Fruit fly (Drosophila melanogaster): Measurements from ENCODE around the gene CHES-1-like.

Gene CHES-1-like

dm6 chrX:7708942-7709707, at the start of gene CHES-1-like:
Gene CHES-1-like, minus strand, starts transcription at chrX:7709385.
- TF ChIP-seq CG17806 (tag; optimal IDR thresholded peaks at IDR 0.05) (peak; percentile 76), CG8301 (tag; optimal IDR thresholded peaks at IDR 0.05) (peak; percentile 89), Pif1B (GFP tag; optimal IDR thresholded peaks at IDR 0.05) (peak; percentile 88), CG10348 (GFP tag; IDR thresholded peaks at IDR 0.05) (peak; percentile 44; the same call in 1 of the 2 replicates), Pif1A (GFP tag; optimal IDR thresholded peaks at IDR 0.05) (peak; percentile 86), CG13204 (GFP tag; optimal IDR thresholded peaks at IDR 0.05) (peak; percentile 67), CG32121 (GFP tag; IDR thresholded peaks at IDR 0.05) (peak; percentile 77), gl (tag; optimal IDR thresholded peaks at IDR 0.05) (peak; percentile 51), CG14655 (GFP tag; optimal IDR thresholded peaks at IDR 0.05) (peak; percentile 94), Snoo (tag; optimal IDR thresholded peaks at IDR 0.05) (peak; percentile 78), CG9948 (tag; optimal IDR thresholded peaks at IDR 0.05) (peak; percentile 86), CG34367 (tag; optimal IDR thresholded peaks at IDR 0.05) (peak; percentile 72), rn (GFP tag; IDR thresholded peaks at IDR 0.05) (peak; percentile 54; the same call in 1 of the 2 replicates), fd96Ca (GFP tag; IDR thresholded peaks at IDR 0.05) (peak; percentile 81), CG8159 (tag; optimal IDR thresholded peaks at IDR 0.05) (peak; percentile 85), D1 (tag; optimal IDR thresholded peaks at IDR 0.05) (peak; percentile 72), Ets98B (GFP tag; IDR thresholded peaks at IDR 0.05) (peak; percentile 67), EcR (GFP tag; optimal IDR thresholded peaks at IDR 0.05) (peak; percentile 47), CG12605 (GFP tag; IDR thresholded peaks at IDR 0.05) (0 out of 2 replicates have a peak, but pooled peaks have one; percentile 29), CG4496 (GFP tag; IDR thresholded peaks at IDR 0.05) (peak; percentile 88), CG15710 (tag; optimal IDR thresholded peaks at IDR 0.05) (peak; percentile 81)

dm6 chrX:7746342-7746741, 37.2 kb upstream of the CHES-1-like start:
- TF ChIP-seq Ets98B (GFP tag; IDR thresholded peaks at IDR 0.05), result no peak
- no peak for TF ChIP-seq Pif1B (GFP tag; optimal IDR thresholded peaks at IDR 0.05)
- TF ChIP-seq CG32121 (GFP tag; IDR thresholded peaks at IDR 0.05), result no peak
- no peak for TF ChIP-seq CG34367 (tag; optimal IDR thresholded peaks at IDR 0.05)
- TF ChIP-seq EcR (GFP tag; optimal IDR thresholded peaks at IDR 0.05), result no peak
- TF ChIP-seq CG4496 (GFP tag; IDR thresholded peaks at IDR 0.05), result no peak
- no peak for TF ChIP-seq Pif1A (GFP tag; optimal IDR thresholded peaks at IDR 0.05)
- no peak for TF ChIP-seq fd96Ca (GFP tag; IDR thresholded peaks at IDR 0.05)
- TF ChIP-seq CG8301 (tag; optimal IDR thresholded peaks at IDR 0.05), result no peak
- TF ChIP-seq Snoo (tag; optimal IDR thresholded peaks at IDR 0.05), result no peak
- no peak for TF ChIP-seq CG14655 (GFP tag; optimal IDR thresholded peaks at IDR 0.05)
- TF ChIP-seq CG9948 (tag; optimal IDR thresholded peaks at IDR 0.05), result no peak
- no peak for TF ChIP-seq CG17806 (tag; optimal IDR thresholded peaks at IDR 0.05)

- TF ChIP-seq CG8301 (tag; optimal IDR thresholded peaks at IDR 0.05) (no peak), fd96Ca (GFP tag; IDR thresholded peaks at IDR 0.05) (no peak), rn (GFP tag; IDR thresholded peaks at IDR 0.05) (no peak), Ets98B (GFP tag; IDR thresholded peaks at IDR 0.05) (no peak), CG13204 (GFP tag; optimal IDR thresholded peaks at IDR 0.05) (no peak), CG32121 (GFP tag; IDR thresholded peaks at IDR 0.05) (no peak), CG17806 (tag; optimal IDR thresholded peaks at IDR 0.05) (no peak), gl (tag; optimal IDR thresholded peaks at IDR 0.05) (no peak), CG15710 (tag; optimal IDR thresholded peaks at IDR 0.05) (no peak), D1 (tag; optimal IDR thresholded peaks at IDR 0.05) (no peak), CG14655 (GFP tag; optimal IDR thresholded peaks at IDR 0.05) (no peak), CG34367 (tag; optimal IDR thresholded peaks at IDR 0.05) (no peak), Snoo (tag; optimal IDR thresholded peaks at IDR 0.05) (no peak), EcR (GFP tag; optimal IDR thresholded peaks at IDR 0.05) (no peak)
Measured at dm6 chrX:7744036-7744435, 34.9 kb upstream of the CHES-1-like start.

- TF ChIP-seq rn (GFP tag; IDR thresholded peaks at IDR 0.05), result no peak
- no peak for TF ChIP-seq CG9948 (tag; optimal IDR thresholded peaks at IDR 0.05)
- no peak for TF ChIP-seq CG10348 (GFP tag; IDR thresholded peaks at IDR 0.05)
Measured at dm6 chrX:7737156-7737771, 28.1 kb upstream of the CHES-1-like start.

dm6 chrX:7736593-7736992, 27.4 kb upstream of the CHES-1-like start, which contains the start of gene Tom40:
Gene Tom40, plus strand, starts transcription at chrX:7736893.
- TF ChIP-seq CG15710 (tag; optimal IDR thresholded peaks at IDR 0.05) (no peak), Pif1A (GFP tag; optimal IDR thresholded peaks at IDR 0.05) (no peak), CG34367 (tag; optimal IDR thresholded peaks at IDR 0.05) (no peak), CG13204 (GFP tag; optimal IDR thresholded peaks at IDR 0.05) (no peak), CG8301 (tag; optimal IDR thresholded peaks at IDR 0.05) (no peak), D1 (tag; optimal IDR thresholded peaks at IDR 0.05) (no peak), CG14655 (GFP tag; optimal IDR thresholded peaks at IDR 0.05) (no peak), rn (GFP tag; IDR thresholded peaks at IDR 0.05) (no peak), gl (tag; optimal IDR thresholded peaks at IDR 0.05) (no peak), CG8159 (tag; optimal IDR thresholded peaks at IDR 0.05) (no peak), EcR (GFP tag; optimal IDR thresholded peaks at IDR 0.05) (no peak), CG17806 (tag; optimal IDR thresholded peaks at IDR 0.05) (no peak), CG32121 (GFP tag; IDR thresholded peaks at IDR 0.05) (no peak), CG12605 (GFP tag; IDR thresholded peaks at IDR 0.05) (no peak), CG10348 (GFP tag; IDR thresholded peaks at IDR 0.05) (no peak)
